Worm (Caenorhabditis elegans) whole organism, L1 larva: ENCODE results near the gene F02C12.1.

Experiments
- C04F5.9 ChIP-seq: sonication (generic microtip); optimal IDR thresholded peaks from 2 replicates; lab custom pipeline; 2016; ENCODE audit warnings: missing genetic modification characterization, missing compliant biosample characterization
- C34B4.2 ChIP-seq: sonication (generic microtip); optimal IDR thresholded peaks from 2 replicates; lab custom pipeline; 2017; ENCODE audit warnings: mild to moderate bottlenecking, missing genetic modification characterization, missing compliant biosample characterization
- Y116A8C.19 ChIP-seq: sonication (generic microtip); optimal IDR thresholded peaks from 2 replicates; lab custom pipeline; 2016; ENCODE audit warnings: missing compliant biosample characterization, missing genetic modification characterization, borderline replicate concordance
- alr-1 ChIP-seq: fragments of 200-800 bp; sonication (Bioruptor generic); optimal IDR thresholded peaks from 2 replicates; lab custom pipeline; 2018; ENCODE audit warnings: borderline replicate concordance, mild to moderate bottlenecking, missing genetic modification characterization, missing compliant biosample characterization
- blmp-1 ChIP-seq: fragments of 150-350 bp; optimal IDR thresholded peaks from 2 replicates; lab custom pipeline; 2014; ENCODE audit warnings: missing biosample characterization, missing genetic modification characterization
- ceh-63 ChIP-seq: fragments of 200-800 bp; sonication (Bioruptor generic); optimal IDR thresholded peaks from 2 replicates; lab custom pipeline; 2018; ENCODE audit warnings: mild to moderate bottlenecking, missing genetic modification characterization, missing compliant biosample characterization
- ceh-88 ChIP-seq: fragments of 200-800 bp; sonication (Bioruptor generic); IDR thresholded peaks from 2 replicates; pipeline ENCODE4 v1.3.6; 2022; ENCODE audit warnings: missing genetic modification characterization, missing compliant biosample characterization
- ces-1 ChIP-seq: fragments of 150-350 bp; optimal IDR thresholded peaks from 2 replicates; lab custom pipeline; 2014; ENCODE audit warnings: missing biosample characterization, missing genetic modification reagents, missing genetic modification characterization
- dsc-1 ChIP-seq: sonication (generic microtip); optimal IDR thresholded peaks from 2 replicates; lab custom pipeline; 2016; ENCODE audit warnings: mild to moderate bottlenecking, missing genetic modification characterization, missing compliant biosample characterization
- efl-3 ChIP-seq: fragments of 200-800 bp; sonication (Bioruptor generic); optimal IDR thresholded peaks from 2 replicates; lab custom pipeline; 2018; ENCODE audit warnings: mild to moderate bottlenecking, missing genetic modification characterization, missing compliant biosample characterization
- egl-13 ChIP-seq: sonication (generic microtip); optimal IDR thresholded peaks from 2 replicates; lab custom pipeline; 2016; ENCODE audit warnings: missing genotype, missing genetic modification reagents, missing genetic modification characterization, missing compliant biosample characterization
- elt-2 ChIP-seq: sonication (generic microtip); optimal IDR thresholded peaks from 2 replicates; lab custom pipeline; 2016; ENCODE audit warnings: missing genetic modification characterization, mild to moderate bottlenecking, inconsistent platforms, missing compliant biosample characterization, missing genetic modification reagents
- fkh-4 ChIP-seq: sonication (generic microtip); optimal IDR thresholded peaks from 2 replicates; lab custom pipeline; 2016; ENCODE audit warnings: missing compliant biosample characterization, missing genetic modification characterization, borderline replicate concordance
- fkh-8 ChIP-seq: sonication (generic microtip); optimal IDR thresholded peaks from 2 replicates; lab custom pipeline; 2016; ENCODE audit warnings: mild to moderate bottlenecking, missing genetic modification characterization, missing compliant biosample characterization
- fos-1 ChIP-seq: fragments of 150-350 bp; optimal IDR thresholded peaks from 2 replicates; lab custom pipeline; 2014; ENCODE audit warnings: missing biosample characterization, missing genetic modification characterization
- hlh-4 ChIP-seq: sonication (generic microtip); optimal IDR thresholded peaks from 2 replicates; lab custom pipeline; 2016; ENCODE audit warnings: mild to moderate bottlenecking, missing genetic modification characterization, missing compliant biosample characterization
- hpl-2 ChIP-seq: fragments of 150-350 bp; optimal IDR thresholded peaks from 2 replicates; lab custom pipeline; 2014; ENCODE audit warnings: missing biosample characterization, missing genetic modification reagents, missing genetic modification characterization
- irx-1 ChIP-seq: sonication (generic microtip); optimal IDR thresholded peaks from 2 replicates; lab custom pipeline; 2016; ENCODE audit warnings: missing genetic modification characterization, missing compliant biosample characterization
- isw-1 ChIP-seq: fragments of 200-800 bp; sonication (Bioruptor generic); IDR thresholded peaks from 2 replicates; pipeline ENCODE4 v1.3.6; 2022; ENCODE audit warnings: missing genetic modification characterization, missing compliant biosample characterization
- jun-1 ChIP-seq: fragments of 150-350 bp; optimal IDR thresholded peaks from 2 replicates; lab custom pipeline; 2014; ENCODE audit warnings: missing biosample characterization, missing genetic modification reagents, missing genetic modification characterization
- lin-13 ChIP-seq: fragments of 150-350 bp; optimal IDR thresholded peaks from 2 replicates; lab custom pipeline; 2014; ENCODE audit warnings: missing biosample characterization, missing genetic modification reagents, missing genetic modification characterization
- lin-14 ChIP-seq: fragments of 200-800 bp; sonication (Bioruptor generic); optimal IDR thresholded peaks from 2 replicates; lab custom pipeline; 2018; ENCODE audit warnings: mild to moderate bottlenecking, missing genetic modification characterization, moderate library complexity, missing compliant biosample characterization
- lin-15B ChIP-seq: fragments of 150-350 bp; sonication (generic microtip); optimal IDR thresholded peaks from 3 replicates; lab custom pipeline; 2014; ENCODE audit warnings: missing biosample characterization, missing genetic modification characterization
- lin-35 ChIP-seq, 2 experiments: fragments of 150-350 bp; optimal IDR thresholded peaks; 2 replicates each; lab custom pipeline; 2014; ENCODE audit warnings: missing biosample characterization in 2 of 2, missing genetic modification characterization in 2 of 2, missing genetic modification reagents in 2 of 2
- lin-39 ChIP-seq: fragments of 150-350 bp; optimal IDR thresholded peaks from 2 replicates; lab custom pipeline; 2014; ENCODE audit warnings: missing biosample characterization, missing genetic modification reagents, missing genetic modification characterization
- lir-3 ChIP-seq: sonication (generic microtip); optimal IDR thresholded peaks from 2 replicates; lab custom pipeline; 2016; ENCODE audit warnings: mild to moderate bottlenecking, missing genetic modification characterization, moderate library complexity, missing compliant biosample characterization; ENCODE audit not compliant: poor library complexity
- lsy-2 ChIP-seq, 2 experiments: fragments of 150-350 bp; optimal IDR thresholded peaks; 2 replicates each; lab custom pipeline; 2014; ENCODE audit warnings: missing biosample characterization in 2 of 2, missing genetic modification characterization in 2 of 2
- mab-9 ChIP-seq: fragments of 200-800 bp; sonication (Bioruptor generic); IDR thresholded peaks from 2 replicates; pipeline ENCODE4 v1.3.6; 2022; ENCODE audit warnings: missing genetic modification reagents, missing genetic modification characterization, missing compliant biosample characterization
- mef-2 ChIP-seq: fragments of 150-350 bp; optimal IDR thresholded peaks from 2 replicates; lab custom pipeline; 2014; ENCODE audit warnings: missing biosample characterization, missing genetic modification characterization
- nhr-19 ChIP-seq: fragments of 200-800 bp; sonication (Bioruptor generic); conservative IDR thresholded peaks from 2 replicates; pipeline ENCODE4 v1.3.6; 2022; ENCODE audit warnings: missing genetic modification characterization, missing compliant biosample characterization
- nhr-20 ChIP-seq: sonication (generic microtip); optimal IDR thresholded peaks from 2 replicates; lab custom pipeline; 2016; ENCODE audit warnings: mild to moderate bottlenecking, missing genetic modification characterization, missing compliant biosample characterization
- nhr-237 ChIP-seq: fragments of 150-350 bp; optimal IDR thresholded peaks from 2 replicates; lab custom pipeline; 2014; ENCODE audit warnings: missing biosample characterization, missing genetic modification characterization
- nhr-28 ChIP-seq: fragments of 150-350 bp; optimal IDR thresholded peaks from 2 replicates; lab custom pipeline; 2014; ENCODE audit warnings: missing biosample characterization, missing genetic modification characterization
- nhr-71 ChIP-seq: sonication (generic microtip); optimal IDR thresholded peaks from 2 replicates; lab custom pipeline; 2016; ENCODE audit warnings: mild to moderate bottlenecking, missing genetic modification characterization, moderate library complexity, missing compliant biosample characterization
- nhr-76 ChIP-seq: sonication (generic microtip); optimal IDR thresholded peaks from 2 replicates; lab custom pipeline; 2017; ENCODE audit warnings: missing biosample characterization, missing genetic modification characterization
- nhr-84 ChIP-seq: sonication (generic microtip); optimal IDR thresholded peaks from 2 replicates; lab custom pipeline; 2017; ENCODE audit warnings: missing biosample characterization, missing genetic modification characterization
- nhr-85 ChIP-seq: sonication (generic microtip); peaks from one replicate; lab custom pipeline; 2016; ENCODE audit warnings: missing genetic modification characterization, inconsistent platforms, missing compliant biosample characterization
- nhr-90 ChIP-seq: sonication (generic microtip); optimal IDR thresholded peaks from 2 replicates; lab custom pipeline; 2016; ENCODE audit warnings: mild to moderate bottlenecking, missing genetic modification characterization, missing compliant biosample characterization; ENCODE audit not compliant: poor library complexity
- pag-3 ChIP-seq: sonication (generic microtip); optimal IDR thresholded peaks from 2 replicates; lab custom pipeline; 2017; ENCODE audit warnings: missing genetic modification characterization, mild to moderate bottlenecking, missing compliant biosample characterization, antibody characterized with exemption, borderline replicate concordance; ENCODE audit not compliant: insufficient read depth
- snpc-4 ChIP-seq: fragments of 150-350 bp; optimal IDR thresholded peaks from 2 replicates; lab custom pipeline; 2014; ENCODE audit warnings: missing biosample characterization, missing genetic modification characterization
- sox-4 ChIP-seq: sonication (generic microtip); optimal IDR thresholded peaks from 2 replicates; lab custom pipeline; 2016; ENCODE audit warnings: missing genetic modification characterization, missing compliant biosample characterization
- sptf-1 ChIP-seq: fragments of 150-350 bp; optimal IDR thresholded peaks from 2 replicates; lab custom pipeline; 2014; ENCODE audit warnings: missing biosample characterization, missing genetic modification characterization
- sup-37 ChIP-seq: fragments of 200-800 bp; sonication (Bioruptor generic); optimal IDR thresholded peaks from 2 replicates; lab custom pipeline; 2018; ENCODE audit warnings: mild to moderate bottlenecking, missing genetic modification characterization, missing compliant biosample characterization
- swsn-7 ChIP-seq: sonication (generic microtip); optimal IDR thresholded peaks from 2 replicates; lab custom pipeline; 2016; ENCODE audit warnings: missing genetic modification characterization, missing compliant biosample characterization
- tbx-2 ChIP-seq: sonication (generic microtip); optimal IDR thresholded peaks from 2 replicates; lab custom pipeline; 2016; ENCODE audit warnings: missing genetic modification characterization, missing compliant biosample characterization
- tlp-1 ChIP-seq: fragments of 150-350 bp; optimal IDR thresholded peaks from 2 replicates; lab custom pipeline; 2014; ENCODE audit warnings: missing biosample characterization, missing genetic modification characterization
- unc-30 ChIP-seq: sonication (generic microtip); optimal IDR thresholded peaks from 2 replicates; lab custom pipeline; 2017; ENCODE audit warnings: missing biosample characterization, missing genetic modification characterization
- unc-86 ChIP-seq: sonication (generic microtip); optimal IDR thresholded peaks from 2 replicates; lab custom pipeline; 2016; ENCODE audit warnings: missing genetic modification characterization, missing compliant biosample characterization
- zip-4 ChIP-seq: fragments of 200-800 bp; sonication (Bioruptor generic); optimal IDR thresholded peaks from 2 replicates; lab custom pipeline; 2018; ENCODE audit warnings: mild to moderate bottlenecking, missing genetic modification characterization, moderate library complexity, missing compliant biosample characterization
- ztf-11 ChIP-seq, 2 experiments: sonication (generic microtip); optimal IDR thresholded peaks; 2 replicates each; lab custom pipeline; 2016 to 2017; ENCODE audit warnings: missing genetic modification characterization in 2 of 2, missing biosample characterization in 1 of 2, missing compliant biosample characterization in 1 of 2
- ztf-4 ChIP-seq: fragments of 150-350 bp; optimal IDR thresholded peaks from 2 replicates; lab custom pipeline; 2014; ENCODE audit warnings: missing biosample characterization, missing genetic modification characterization

Gene F02C12.1

DNA sequence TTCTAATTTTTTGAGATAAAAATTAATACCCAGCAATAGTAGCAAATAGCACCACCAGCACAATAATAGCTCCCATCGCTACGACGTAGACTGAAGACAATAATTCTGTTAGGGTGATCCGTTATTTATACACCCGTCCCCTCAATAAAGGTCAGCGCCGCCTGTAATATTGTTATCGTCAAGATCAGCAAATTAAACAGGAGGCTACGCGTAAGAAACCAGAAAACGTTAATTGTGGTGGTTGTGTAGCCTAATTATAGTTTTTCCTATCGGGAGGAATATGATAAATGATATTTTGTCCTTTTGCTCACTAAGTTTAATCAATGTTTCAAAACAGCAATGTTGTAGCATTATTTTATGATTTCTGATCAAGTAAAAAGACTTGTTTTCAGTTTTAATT, 7.7 kb downstream of the F02C12.1 start, which contains the start of the genes cyp-13B1 and C29F7.1:
Gene cyp-13B1 (minus strand): TSS at position 101 of the 400 bp plus-strand sequence.
Gene C29F7.1 (plus strand): TSS at position 394 of the 400 bp plus-strand sequence.
- TF ChIP-seq unc-86 (tag; lab: Kevin White, UChicago) = no peak
- no peak for TF ChIP-seq nhr-28
- no peak for TF ChIP-seq fkh-8 (tag; lab: Kevin White, UChicago)
- TF ChIP-seq alr-1 = no peak
- TF ChIP-seq nhr-90 (tag; lab: Kevin White, UChicago) = no peak
- no peak for TF ChIP-seq hlh-4 (tag; lab: Kevin White, UChicago)
- TF ChIP-seq ceh-88 (GFP tag; lab: Robert Waterston, UW) = no peak
- no peak for TF ChIP-seq ces-1
- no peak for TF ChIP-seq dsc-1
- peak; percentile 46 for TF ChIP-seq nhr-20 (tag; lab: Kevin White, UChicago)
- TF ChIP-seq lsy-2 (tag; optimal IDR thresholded peaks at IDR 0.05; lab: Kevin White, UChicago) = no peak
- TF ChIP-seq lin-14 (GFP tag; lab: Kevin White, UChicago) = peak; percentile 35
- no peak for TF ChIP-seq sptf-1 (tag; lab: Kevin White, UChicago)
- no peak for TF ChIP-seq Y116A8C.19 (tag; lab: Kevin White, UChicago)
- no peak for TF ChIP-seq hpl-2 (GFP tag; lab: Kevin White, UChicago)
- TF ChIP-seq C34B4.2 (tag; lab: Kevin White, UChicago) = no peak
- no peak for TF ChIP-seq lin-13 (GFP tag; lab: Kevin White, UChicago)
- no peak for TF ChIP-seq lin-15B (tag; lab: Kevin White, UChicago)
- TF ChIP-seq tlp-1 = no peak
- TF ChIP-seq nhr-237 (tag; lab: Kevin White, UChicago) = no peak
- TF ChIP-seq fkh-4 (tag; lab: Kevin White, UChicago) = no peak
- no peak for TF ChIP-seq jun-1 (tag; lab: Kevin White, UChicago)
- TF ChIP-seq efl-3 (GFP tag; lab: Kevin White, UChicago) = no peak
- peak; percentile 23 for TF ChIP-seq nhr-85 (tag; lab: Kevin White, UChicago)
- TF ChIP-seq nhr-76 (tag; lab: Kevin White, UChicago) = no peak
- TF ChIP-seq irx-1 (tag; lab: Kevin White, UChicago) = no peak
- no peak for TF ChIP-seq blmp-1 (tag; lab: Kevin White, UChicago)
- no peak for TF ChIP-seq unc-30 (tag; lab: Kevin White, UChicago)
- no peak for TF ChIP-seq sox-4 (tag; lab: Kevin White, UChicago)
- TF ChIP-seq ceh-63 (GFP tag; lab: Kevin White, UChicago) = no peak
- TF ChIP-seq C04F5.9 (tag; lab: Kevin White, UChicago) = no peak
- TF ChIP-seq mef-2 (tag; lab: Kevin White, UChicago) = no peak
- TF ChIP-seq isw-1 (GFP tag; lab: Robert Waterston, UW) = no peak
- TF ChIP-seq nhr-84 (tag; lab: Kevin White, UChicago) = no peak
- TF ChIP-seq swsn-7 (tag; lab: Kevin White, UChicago) = no peak
- TF ChIP-seq mab-9 (GFP tag; lab: Robert Waterston, UW) = no peak
- TF ChIP-seq nhr-19 = 0 out of 2 replicates have a peak, but pooled peaks have one; percentile 18
- TF ChIP-seq egl-13 = no peak
- no peak for TF ChIP-seq lin-39
- no peak for TF ChIP-seq sup-37 (GFP tag; lab: Kevin White, UChicago)
- no peak for TF ChIP-seq ztf-4 (tag; lab: Kevin White, UChicago)
- no peak for TF ChIP-seq lir-3
- TF ChIP-seq fos-1 (tag; lab: Kevin White, UChicago) = no peak
- TF ChIP-seq snpc-4 (tag; lab: Kevin White, UChicago) = no peak
- no peak for TF ChIP-seq ztf-11 (tag; optimal IDR thresholded peaks at IDR 0.05; lab: Kevin White, UChicago)
- no peak for TF ChIP-seq zip-4 (GFP tag; lab: Kevin White, UChicago)
- TF ChIP-seq tbx-2 = no peak
- peak; percentile 1 for TF ChIP-seq nhr-71 (tag; lab: Kevin White, UChicago)
- TF ChIP-seq lin-35 (GFP tag; optimal IDR thresholded peaks at IDR 0.05; lab: Kevin White, UChicago) = no peak
- no peak for TF ChIP-seq pag-3
- TF ChIP-seq elt-2 (tag; lab: Kevin White, UChicago) = peak; percentile 15
